Worm (Caenorhabditis elegans) whole organism, L4 larva: ENCODE measurements around the gene dpy-7.

Experiments
- attf-4 ChIP-seq: sonication (generic microtip); optimal IDR thresholded peaks from 3 replicates; lab custom pipeline; 2017; ENCODE audit warnings: missing biosample characterization, missing genetic modification characterization
- ceh-32 ChIP-seq: sonication (generic microtip); optimal IDR thresholded peaks from 2 replicates; lab custom pipeline; 2016; ENCODE audit warnings: mild to moderate bottlenecking, missing genetic modification characterization, missing compliant biosample characterization; ENCODE audit not compliant: poor library complexity
- ceh-82 ChIP-seq: sonication (generic microtip); optimal IDR thresholded peaks from 2 replicates; lab custom pipeline; 2017; ENCODE audit warnings: missing biosample characterization, missing genetic modification characterization
- dpl-1 ChIP-seq: fragments of 150-350 bp; optimal IDR thresholded peaks from 2 replicates; lab custom pipeline; 2014; ENCODE audit warnings: missing biosample characterization, missing genetic modification reagents, missing genetic modification characterization
- fos-1 ChIP-seq: fragments of 150-350 bp; optimal IDR thresholded peaks from 2 replicates; lab custom pipeline; 2014; ENCODE audit warnings: missing biosample characterization, missing genetic modification characterization
- lin-13 ChIP-seq: fragments of 150-350 bp; optimal IDR thresholded peaks from 2 replicates; lab custom pipeline; 2014; ENCODE audit warnings: missing biosample characterization, missing genetic modification reagents, missing genetic modification characterization
- mxl-2 ChIP-seq: fragments of 200-800 bp; sonication (Bioruptor generic); conservative IDR thresholded peaks from 2 replicates; pipeline ENCODE4 v1.3.6; 2022; ENCODE audit warnings: missing genetic modification reagents, missing genetic modification characterization, missing compliant biosample characterization
- pha-4 ChIP-seq, 2 experiments: fragments of 150-350 bp in 1 of 2; fragments of 200-800 bp in 1 of 2; sonication (Bioruptor generic) in 1 of 2; IDR thresholded peaks in 1 of 2; optimal IDR thresholded peaks in 1 of 2; 2 replicates each; pipeline versions ENCODE4 v1.3.6 to Lab custom; 2014 to 2022; ENCODE audit warnings: missing genetic modification characterization in 2 of 2, missing genetic modification reagents in 2 of 2, missing biosample characterization in 1 of 2, missing compliant biosample characterization in 1 of 2
- pqm-1 ChIP-seq: sonication (generic microtip); optimal IDR thresholded peaks from 2 replicates; lab custom pipeline; 2017; ENCODE audit warnings: missing biosample characterization, missing genetic modification characterization
- saeg-2 ChIP-seq: fragments of 200-800 bp; sonication (Bioruptor generic); IDR thresholded peaks from 2 replicates; pipeline ENCODE4 v1.3.6; 2022; ENCODE audit warnings: missing genetic modification reagents, missing genetic modification characterization, missing compliant biosample characterization
- set-16 ChIP-seq: fragments of 200-800 bp; sonication (Bioruptor generic); IDR thresholded peaks from 2 replicates; pipeline ENCODE4 v1.3.6; 2022; ENCODE audit warnings: missing genetic modification reagents, missing genetic modification characterization, missing compliant biosample characterization
- unc-130 ChIP-seq: sonication (generic microtip); optimal IDR thresholded peaks from 2 replicates; lab custom pipeline; 2016; ENCODE audit warnings: missing genetic modification reagents, missing genetic modification characterization, missing compliant biosample characterization
- zag-1 ChIP-seq: fragments of 150-350 bp; optimal IDR thresholded peaks from 2 replicates; lab custom pipeline; 2014; ENCODE audit warnings: missing biosample characterization, missing genetic modification characterization
- ztf-11 ChIP-seq: fragments of 150-350 bp; optimal IDR thresholded peaks from 2 replicates; lab custom pipeline; 2014; ENCODE audit warnings: missing biosample characterization, missing genetic modification characterization

ce11 chrX:7563425-7563824 lies 25.8 kb upstream of the dpy-7 start:
- no peak for TF ChIP-seq zag-1
- no peak for TF ChIP-seq pha-4 (GFP tag; IDR thresholded peaks at IDR 0.05; lab: Robert Waterston, UW)
- no peak for TF ChIP-seq pha-4 (tag; optimal IDR thresholded peaks at IDR 0.05; lab: Kevin White, UChicago)
- no peak for TF ChIP-seq mxl-2 (GFP tag; lab: Robert Waterston, UW)
- TF ChIP-seq pqm-1 (tag; lab: Kevin White, UChicago) = no peak
- TF ChIP-seq dpl-1 (GFP tag; lab: Kevin White, UChicago) = no peak
- TF ChIP-seq attf-4 (tag; lab: Kevin White, UChicago) = no peak
- no peak for TF ChIP-seq unc-130
- no peak for TF ChIP-seq ceh-82 (tag; lab: Kevin White, UChicago)
- no peak for TF ChIP-seq fos-1 (tag; lab: Kevin White, UChicago)
- no peak for TF ChIP-seq saeg-2 (GFP tag; lab: Robert Waterston, UW)
- TF ChIP-seq set-16 = no peak
- no peak for TF ChIP-seq ceh-32 (tag; lab: Kevin White, UChicago)
- no peak for TF ChIP-seq ztf-11 (tag; lab: Kevin White, UChicago)
- no peak for TF ChIP-seq lin-13
